Worm (Caenorhabditis elegans) whole organism, L4/young adult: ENCODE data around the gene F46E10.18.
A peak's percentile ranks its signal among the peaks of the same experiment; 100 is the strongest.

ENCODE experiments used
- W03F9.2 ChIP-seq: fragments of 150-350 bp; optimal IDR thresholded peaks from 2 replicates; lab custom pipeline; 2014; ENCODE audit warnings: missing biosample characterization, missing genetic modification characterization
- dao-5 ChIP-seq: sonication (generic microtip); optimal IDR thresholded peaks from 2 replicates; lab custom pipeline; 2016; ENCODE audit warnings: missing genotype, missing genetic modification characterization, moderate library complexity, missing compliant biosample characterization
- him-1 ChIP-seq: sonication (generic microtip); optimal IDR thresholded peaks from 2 replicates; lab custom pipeline; 2016; ENCODE audit warnings: missing genotype, missing genetic modification reagents, missing genetic modification characterization, missing compliant biosample characterization

F46E10.18 gene

DNA sequence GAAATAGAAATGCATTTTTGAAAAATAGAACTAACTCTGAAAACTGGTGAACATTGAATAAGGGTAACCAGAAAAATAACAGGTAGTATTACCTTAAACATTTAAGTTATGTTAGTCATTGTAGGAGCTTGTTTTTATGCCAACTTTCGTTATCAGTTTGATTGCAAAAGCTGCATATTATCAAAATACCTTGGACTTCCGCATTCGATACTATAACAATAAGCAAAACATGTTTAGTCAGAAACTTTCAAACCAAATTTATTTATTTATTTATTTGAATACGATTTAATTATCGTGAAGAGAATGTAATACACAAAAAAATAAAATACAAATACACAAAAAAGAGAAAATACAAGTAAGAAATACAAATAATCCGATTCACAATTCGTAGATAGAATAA is 33.5 kb downstream of the F46E10.18 start, which contains the start of gene K04A8.19:
K04A8.19 (minus strand) TSS at position 101 of the 400 bp plus-strand sequence.
- no peak for TF ChIP-seq him-1 (tag; lab: Kevin White, UChicago)
- TF ChIP-seq dao-5 (tag; lab: Kevin White, UChicago) = no peak
- no peak for TF ChIP-seq W03F9.2

DNA sequence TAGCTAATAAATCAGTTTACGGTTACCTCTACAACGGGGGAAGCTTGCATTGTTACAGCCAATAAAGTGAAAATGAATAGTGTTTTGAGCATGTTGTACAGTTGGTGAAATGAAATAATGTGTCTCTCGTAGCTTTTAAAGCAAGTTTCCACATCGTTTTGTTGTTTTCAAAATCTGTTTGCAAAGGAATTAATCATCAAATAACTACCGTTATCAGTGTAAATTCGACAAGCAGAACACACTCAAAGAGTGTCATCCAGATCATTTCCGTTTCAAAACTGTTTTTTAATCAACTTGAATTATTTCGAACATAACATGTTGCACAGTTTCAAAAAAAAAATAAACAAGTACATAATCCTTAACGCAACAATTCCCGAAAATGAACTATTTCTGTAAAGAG is 36.2 kb downstream of the F46E10.18 start, which contains the start of gene spp-27:
spp-27 (minus strand) TSS at position 101 of the 400 bp plus-strand sequence.
- TF ChIP-seq dao-5 (tag; lab: Kevin White, UChicago) (no peak), W03F9.2 (no peak), him-1 (tag; lab: Kevin White, UChicago) (no peak)

DNA sequence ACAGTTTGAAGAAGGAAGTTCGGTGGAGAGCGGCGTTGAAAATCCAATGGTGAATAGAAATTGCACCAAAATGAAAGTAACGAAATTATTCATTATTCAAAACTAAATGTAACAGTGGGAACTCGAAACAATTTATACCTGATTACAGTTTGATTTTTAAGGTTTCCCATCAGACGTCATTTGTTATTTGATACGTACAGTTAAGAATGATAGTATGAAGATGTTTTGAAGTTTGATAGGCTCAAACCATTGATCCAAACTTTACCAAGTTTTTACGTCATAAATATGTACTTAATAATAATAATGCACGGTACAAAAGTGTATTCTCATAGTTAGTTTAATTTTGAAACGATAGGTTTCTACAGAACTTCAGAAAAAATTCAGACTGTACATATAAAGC is 37.3 kb downstream of the F46E10.18 start, which contains the start of gene spp-20:
spp-20 (minus strand) TSS at position 101 of the 400 bp plus-strand sequence.
- no peak for TF ChIP-seq W03F9.2
- TF ChIP-seq dao-5 (tag; lab: Kevin White, UChicago) = no peak
- TF ChIP-seq him-1 (tag; lab: Kevin White, UChicago) = no peak

DNA sequence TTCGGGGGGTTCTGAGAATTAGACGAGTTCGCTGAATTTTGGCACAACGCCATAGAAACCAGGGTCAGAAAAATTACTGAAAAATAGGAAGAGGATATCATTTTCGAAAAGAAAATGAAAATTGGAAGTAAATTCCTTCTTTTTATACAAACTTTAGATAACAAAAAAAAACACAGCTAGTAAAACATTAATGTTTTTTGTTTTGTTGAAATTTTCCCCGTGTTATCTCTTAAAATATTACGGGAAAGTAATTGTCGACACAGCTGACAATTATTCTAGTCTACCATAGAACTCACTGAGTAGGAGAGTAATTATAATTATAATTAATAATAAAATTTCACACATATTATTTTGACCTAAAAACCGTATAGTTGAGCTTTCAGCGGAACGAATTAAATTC is 38.3 kb downstream of the F46E10.18 start, which contains the start of gene spp-26:
spp-26 (minus strand) TSS at position 101 of the 400 bp plus-strand sequence.
- no peak for TF ChIP-seq W03F9.2
- TF ChIP-seq dao-5 (tag; lab: Kevin White, UChicago) = no peak
- TF ChIP-seq him-1 (tag; lab: Kevin White, UChicago) = no peak

ce11 chrV:6559585-6559984 is 38.8 kb downstream of the F46E10.18 start:
- TF ChIP-seq dao-5 (tag; lab: Kevin White, UChicago) (peak; percentile 21), W03F9.2 (no peak)

DNA sequence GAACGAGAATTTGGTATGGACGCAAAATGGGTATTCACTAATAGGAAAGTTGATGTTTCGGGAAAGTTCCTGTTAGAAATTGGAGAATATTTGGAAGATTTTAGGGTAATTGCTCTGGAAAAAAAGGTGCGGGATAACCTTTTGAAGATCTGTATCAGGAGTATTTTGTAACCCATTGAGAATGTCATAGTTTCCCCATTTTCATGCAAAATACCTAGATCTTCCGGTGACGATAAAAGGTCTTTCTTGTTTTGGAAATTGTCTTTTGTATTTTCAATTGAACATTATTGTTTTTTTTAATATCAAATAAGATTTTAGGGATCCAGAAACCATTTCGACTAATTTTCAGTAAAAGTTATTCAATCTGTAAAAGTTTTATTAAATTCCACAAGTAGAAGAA is 40.8 kb downstream of the F46E10.18 start, which contains the start of gene spp-19:
spp-19 (minus strand) TSS at position 101 of the 400 bp plus-strand sequence.
- TF ChIP-seq W03F9.2 = no peak
- no peak for TF ChIP-seq him-1 (tag; lab: Kevin White, UChicago)
- TF ChIP-seq dao-5 (tag; lab: Kevin White, UChicago) = no peak

DNA sequence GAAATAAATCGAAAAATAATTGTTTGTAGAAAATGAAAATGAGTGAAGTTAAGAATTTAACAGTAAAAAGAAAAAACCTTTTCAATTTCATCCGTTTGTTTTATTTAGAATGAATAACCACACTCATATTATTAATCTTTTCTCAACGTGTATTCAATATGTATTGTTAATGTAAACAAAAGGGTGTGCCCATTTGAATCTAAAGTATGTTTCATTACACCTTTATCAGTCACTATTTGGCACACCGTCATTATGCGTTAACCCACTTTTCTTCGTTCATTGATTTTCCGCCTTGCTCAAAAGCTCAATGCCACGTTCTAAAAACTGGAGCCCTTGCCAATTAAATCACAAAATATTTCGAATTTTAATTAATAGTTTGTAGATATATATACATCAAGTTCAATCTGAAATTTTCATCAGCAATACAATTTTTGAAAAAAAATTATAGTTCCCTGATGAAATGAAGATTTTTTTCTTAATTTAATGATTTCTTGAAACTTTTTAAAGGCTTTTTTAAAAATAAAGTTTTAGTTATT is 45.1 kb downstream of the F46E10.18 start, which contains the start of gene K04A8.1:
K04A8.1 (plus strand) TSS at position 486 of the 536 bp plus-strand sequence.
- no peak for TF ChIP-seq him-1 (tag; lab: Kevin White, UChicago)
- no peak for TF ChIP-seq W03F9.2
- no peak for TF ChIP-seq dao-5 (tag; lab: Kevin White, UChicago)
